Worm (Caenorhabditis elegans) whole organism, early embryonic: ENCODE results near the gene H38K22.6.

Source experiments
- ama-1 ChIP-seq: fragments of 150-350 bp; optimal IDR thresholded peaks from 2 replicates; lab custom pipeline; 2014
- tbx-37 ChIP-seq: fragments of 200-800 bp; sonication (Bioruptor generic); conservative IDR thresholded peaks from 2 replicates; pipeline ENCODE4 v1.3.6; 2022; ENCODE audit warnings: missing genetic modification reagents, missing genetic modification characterization, missing compliant biosample characterization

DNA sequence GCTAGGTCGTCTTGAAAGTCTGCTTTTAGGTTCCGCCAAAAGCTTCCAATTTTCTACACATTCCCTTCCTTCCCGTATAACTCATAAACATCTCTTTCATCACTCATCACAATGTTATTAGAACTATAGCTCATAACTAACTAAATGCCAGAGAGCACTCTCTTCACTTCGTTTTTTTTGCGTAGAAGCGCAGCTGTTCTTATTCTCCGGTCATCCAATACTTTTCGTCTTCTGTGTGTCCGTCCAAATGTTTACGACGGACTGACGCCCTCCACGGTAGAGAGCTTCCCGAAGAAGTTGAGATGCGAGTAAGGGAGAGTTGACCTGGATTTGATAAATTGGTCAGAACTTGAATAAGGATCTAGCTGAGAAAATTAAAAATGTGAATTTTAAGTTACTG, 39.0 kb downstream of the H38K22.6 start:
- no peak for TF ChIP-seq tbx-37 (GFP tag; lab: Robert Waterston, UW)
- TF ChIP-seq ama-1 (lab: Kevin White, UChicago) = no peak
